Worm (Caenorhabditis elegans) whole organism, L4/young adult: ENCODE measurements around the gene grl-12.

Experiments used
- W03F9.2 ChIP-seq: fragments of 150-350 bp; optimal IDR thresholded peaks from 2 replicates; lab custom pipeline; 2014; ENCODE audit warnings: missing biosample characterization, missing genetic modification characterization
- dao-5 ChIP-seq: sonication (generic microtip); optimal IDR thresholded peaks from 2 replicates; lab custom pipeline; 2016; ENCODE audit warnings: missing genotype, missing genetic modification characterization, moderate library complexity, missing compliant biosample characterization
- him-1 ChIP-seq: sonication (generic microtip); optimal IDR thresholded peaks from 2 replicates; lab custom pipeline; 2016; ENCODE audit warnings: missing genotype, missing genetic modification reagents, missing genetic modification characterization, missing compliant biosample characterization

ce11 chrV:8663023-8663422, 26.2 kb upstream of the grl-12 start:
- TF ChIP-seq him-1 (tag; lab: Kevin White, UChicago): no peak
- TF ChIP-seq dao-5 (tag; lab: Kevin White, UChicago): no peak
- TF ChIP-seq W03F9.2 (tag; lab: Kevin White, UChicago): no peak
